Fruit fly (Drosophila melanogaster) Kc167 (cell line): Measurements from ENCODE around the gene CG31674.

ENCODE experiments used
- Myc ChIP-seq: fragments of >200 bp; optimal IDR thresholded peaks from 2 replicates; lab custom pipeline; 2017; ENCODE audit warnings: missing external identifiers
- Sin3A ChIP-seq: fragments of >200 bp; optimal IDR thresholded peaks from 2 replicates; lab custom pipeline; 2018; ENCODE audit warnings: missing external identifiers
- h ChIP-seq: fragments of >200 bp; optimal IDR thresholded peaks from 3 replicates; lab custom pipeline; 2018; ENCODE audit warnings: missing external identifiers
- insv ChIP-seq: fragments of >200 bp; optimal IDR thresholded peaks from 3 replicates; lab custom pipeline; 2018; ENCODE audit warnings: missing external identifiers
- psq ChIP-seq: fragments of >200 bp; optimal IDR thresholded peaks from 2 replicates; lab custom pipeline; 2017; ENCODE audit warnings: missing external identifiers
- ttk ChIP-seq: sonication (Bioruptor generic); optimal IDR thresholded peaks from 2 replicates; lab custom pipeline; 2017; ENCODE audit warnings: missing external identifiers

The CG31674 gene

DNA sequence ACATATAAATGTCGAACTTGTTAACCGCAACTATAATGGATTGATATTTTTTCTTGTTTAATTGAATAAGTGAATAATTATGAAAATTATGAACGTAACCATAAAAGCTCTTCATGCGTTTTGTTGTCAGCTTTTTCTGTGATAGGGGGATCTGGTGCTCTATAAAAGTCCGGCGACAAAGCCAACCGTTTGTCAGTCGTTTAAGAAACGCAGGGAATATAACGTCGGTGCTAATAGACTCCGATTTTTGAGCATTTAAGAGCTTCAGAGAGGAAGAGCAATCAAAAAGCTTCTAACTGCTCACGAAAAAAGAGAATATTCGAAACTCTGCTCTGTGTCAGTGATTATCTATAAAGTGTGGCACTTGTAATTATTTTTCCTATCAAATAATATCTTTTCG, at the start of gene CG31674:
TSS of gene CG31674 (plus strand) at position 203 of the 400 bp plus-strand sequence.
- no peak for TF ChIP-seq Myc
- no peak for TF ChIP-seq psq (lab: Kevin White, UChicago)
- TF ChIP-seq Sin3A (lab: Kevin White, UChicago), result no peak
- no peak for TF ChIP-seq h (lab: Kevin White, UChicago)
- no peak for TF ChIP-seq insv
- TF ChIP-seq ttk, result no peak

DNA sequence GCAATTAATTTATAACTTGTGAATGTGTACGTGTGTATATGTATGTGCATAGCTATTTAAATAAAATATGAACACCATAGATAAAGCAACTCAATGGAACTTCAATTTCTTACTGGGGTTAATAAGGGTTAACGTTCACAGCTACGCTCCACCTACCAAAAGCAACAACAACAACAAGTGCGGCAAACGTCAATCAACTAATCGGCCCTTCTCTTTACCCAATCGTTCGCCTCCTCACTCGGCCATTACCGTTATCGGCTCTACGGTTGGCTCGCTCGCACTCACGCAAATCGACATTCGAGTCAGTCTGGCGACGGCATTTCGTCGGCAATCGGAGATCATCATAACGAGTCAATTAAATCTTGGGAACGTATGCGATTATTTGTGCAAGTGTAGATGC, 48.0 kb upstream of the CG31674 start:
- no peak for TF ChIP-seq Sin3A (lab: Kevin White, UChicago)
- no peak for TF ChIP-seq ttk
- TF ChIP-seq Myc, result no peak
- TF ChIP-seq insv, result no peak
- no peak for TF ChIP-seq psq (lab: Kevin White, UChicago)
- TF ChIP-seq h (lab: Kevin White, UChicago), result no peak

DNA sequence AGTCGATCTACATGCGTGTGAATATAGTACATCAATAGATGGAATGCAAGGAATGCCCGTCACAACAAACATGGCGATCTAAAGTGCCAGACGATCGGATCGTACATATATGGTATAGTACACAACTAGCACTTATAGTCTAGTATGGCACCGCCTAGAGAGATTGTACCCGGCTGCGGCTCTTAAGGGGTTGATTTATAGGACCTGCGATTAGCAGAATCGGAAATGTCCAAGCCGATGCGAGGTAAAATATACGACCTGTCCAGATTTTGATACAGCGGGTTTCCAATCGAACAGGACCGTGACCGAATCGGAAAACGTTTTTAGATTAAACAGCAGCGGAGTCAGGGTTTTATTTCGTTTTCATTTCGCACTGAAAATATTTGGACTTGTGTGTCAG, 47.2 kb upstream of the CG31674 start:
- TF ChIP-seq insv, result no peak
- no peak for TF ChIP-seq h (lab: Kevin White, UChicago)
- no peak for TF ChIP-seq Myc
- TF ChIP-seq ttk, result no peak
- TF ChIP-seq psq (lab: Kevin White, UChicago), result no peak
- TF ChIP-seq Sin3A (lab: Kevin White, UChicago), result no peak

DNA sequence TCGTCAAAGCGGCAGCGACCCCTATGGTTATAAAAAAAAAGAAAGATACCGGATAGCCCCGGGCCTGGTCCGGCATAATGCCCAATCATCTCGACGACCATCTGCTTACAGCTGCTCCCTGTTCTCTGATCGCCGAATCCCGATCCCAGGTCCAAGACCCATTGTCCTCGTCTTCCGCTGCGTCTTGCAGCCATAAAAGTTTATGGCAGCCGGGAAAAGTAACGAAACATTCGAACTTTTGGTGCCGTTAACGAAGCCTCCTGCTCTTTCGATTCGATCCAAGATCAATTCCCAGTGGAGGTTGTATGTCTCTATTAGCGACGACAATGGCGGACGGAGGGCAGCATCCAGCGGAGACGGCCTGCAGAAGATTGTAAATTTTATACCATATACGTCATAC, 45.7 kb upstream of the CG31674 start:
- TF ChIP-seq insv, result no peak
- TF ChIP-seq psq (lab: Kevin White, UChicago), result no peak
- no peak for TF ChIP-seq Sin3A (lab: Kevin White, UChicago)
- TF ChIP-seq Myc, result no peak
- no peak for TF ChIP-seq ttk
- no peak for TF ChIP-seq h (lab: Kevin White, UChicago)

DNA sequence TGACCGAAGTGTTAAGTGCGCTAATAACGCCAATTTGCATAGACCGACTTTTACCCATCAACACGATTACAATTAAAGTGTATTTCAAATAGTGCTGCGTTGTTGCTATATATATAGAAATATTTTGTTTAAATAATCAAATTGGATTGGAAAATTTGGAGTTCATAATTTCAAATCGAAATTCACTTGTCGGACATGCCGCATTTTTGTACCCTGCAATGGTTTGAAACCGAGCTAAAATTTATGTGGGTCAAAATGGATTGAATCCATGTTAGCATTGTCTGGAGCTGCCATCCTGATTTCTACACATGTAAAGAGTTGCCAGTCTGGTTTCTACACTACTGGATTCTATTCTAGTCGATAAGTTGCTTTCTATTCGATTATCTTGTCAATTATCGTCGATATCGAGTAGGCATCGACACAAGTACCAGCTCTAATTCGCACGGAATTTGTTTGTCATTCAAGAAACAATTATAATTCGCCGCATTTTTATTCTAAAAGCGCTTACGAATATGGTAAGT, 43.7 kb upstream of the CG31674 start, which contains the start of gene Pomp:
TSS of gene Pomp (plus strand) at position 386 of the 521 bp plus-strand sequence.
- TF ChIP-seq psq (lab: Kevin White, UChicago), result peak; percentile 99
- TF ChIP-seq h (lab: Kevin White, UChicago), result no peak

DNA sequence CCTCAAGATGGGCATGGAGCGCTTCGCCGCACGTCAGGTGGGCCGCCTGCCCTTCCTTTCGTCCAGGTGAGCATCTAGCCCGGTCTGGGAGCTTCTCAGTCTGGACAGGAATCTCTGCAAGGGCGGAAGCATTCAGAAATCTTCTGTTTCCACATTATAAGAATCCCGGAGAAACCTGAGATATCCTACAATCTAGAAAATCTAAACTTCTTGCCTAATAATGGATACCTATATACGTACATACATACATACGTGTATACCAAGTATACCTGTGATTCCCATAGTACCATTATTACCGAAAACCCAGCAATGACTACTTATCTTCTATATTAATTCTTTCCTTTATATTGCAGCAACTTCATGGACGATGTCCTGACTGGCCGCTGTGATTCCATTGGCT, 43.0 kb upstream of the CG31674 start:
- TF ChIP-seq ttk (peak; percentile 98), h (lab: Kevin White, UChicago) (no peak)

DNA sequence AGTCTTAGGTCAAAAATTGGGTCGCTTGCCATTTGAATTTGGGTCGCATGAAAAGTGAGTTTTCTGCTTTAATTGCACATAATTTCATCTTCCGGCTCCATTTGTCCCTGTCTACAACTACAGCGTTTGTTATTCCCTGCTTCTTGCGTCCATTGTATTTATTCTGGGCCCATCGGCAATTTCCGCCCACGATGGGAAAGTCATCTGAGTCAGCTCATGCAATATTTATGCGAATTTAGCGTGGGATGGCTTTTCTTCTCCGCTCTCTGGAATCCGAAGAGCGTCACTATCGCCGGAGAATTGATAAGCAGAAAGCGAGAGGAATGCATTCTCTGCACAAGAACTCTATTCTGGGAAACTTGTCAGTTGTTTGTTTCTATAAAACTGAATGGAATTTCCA, 38.5 kb upstream of the CG31674 start:
- TF ChIP-seq Myc, result no peak
- TF ChIP-seq insv, result no peak

DNA sequence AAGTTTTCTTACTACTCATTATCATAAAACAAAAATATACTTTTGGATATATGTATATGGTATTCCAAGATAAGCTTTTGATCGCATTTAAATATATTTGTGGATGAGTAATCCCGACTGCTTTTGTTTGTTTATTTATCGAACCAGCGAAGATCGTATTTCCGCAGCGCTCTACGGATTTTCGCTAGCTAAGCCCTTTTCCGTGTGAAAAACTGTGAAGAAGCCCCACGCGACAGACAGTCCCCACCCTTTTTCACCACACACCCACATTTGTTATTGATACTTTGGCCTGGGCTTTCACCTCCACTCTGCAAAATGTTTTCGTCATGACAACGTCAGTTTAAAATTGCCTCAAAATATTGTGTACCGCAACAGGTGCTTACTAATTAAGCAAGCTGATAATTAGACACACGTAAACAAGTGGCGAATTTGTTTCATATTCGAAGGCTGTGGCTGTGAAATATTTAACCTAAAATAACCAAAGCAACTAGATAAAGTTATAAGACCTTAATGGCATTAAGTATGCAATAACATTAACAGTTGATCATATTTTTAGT, 38.0 kb upstream of the CG31674 start:
- no peak for TF ChIP-seq insv
- TF ChIP-seq Sin3A (lab: Kevin White, UChicago), result no peak
- TF ChIP-seq Myc, result no peak
- no peak for TF ChIP-seq ttk
- TF ChIP-seq h (lab: Kevin White, UChicago), result no peak
- TF ChIP-seq psq (lab: Kevin White, UChicago), result no peak

DNA sequence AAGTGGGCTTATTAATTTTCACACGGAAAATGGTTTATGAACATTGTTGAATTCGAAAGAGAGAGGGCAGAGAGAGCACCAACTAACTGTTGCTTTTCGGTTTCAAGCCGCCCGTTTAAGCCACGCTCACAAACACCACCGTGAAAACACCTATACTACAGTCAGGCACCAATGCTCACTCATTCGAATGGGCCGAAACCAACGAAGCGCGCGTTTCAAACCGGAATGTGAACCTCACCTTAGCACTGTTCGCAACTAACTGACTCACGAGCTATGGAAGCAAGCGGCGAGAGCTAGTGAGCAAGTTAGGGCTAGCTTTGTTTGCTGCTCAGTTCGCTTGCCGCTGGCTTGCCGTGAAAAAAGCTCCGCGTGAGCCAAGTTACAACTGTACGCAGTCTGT, 37.2 kb upstream of the CG31674 start:
- TF ChIP-seq Myc, result no peak
- TF ChIP-seq psq (lab: Kevin White, UChicago), result no peak
- TF ChIP-seq Sin3A (lab: Kevin White, UChicago), result no peak
- TF ChIP-seq insv, result no peak
- no peak for TF ChIP-seq h (lab: Kevin White, UChicago)
- no peak for TF ChIP-seq ttk

DNA sequence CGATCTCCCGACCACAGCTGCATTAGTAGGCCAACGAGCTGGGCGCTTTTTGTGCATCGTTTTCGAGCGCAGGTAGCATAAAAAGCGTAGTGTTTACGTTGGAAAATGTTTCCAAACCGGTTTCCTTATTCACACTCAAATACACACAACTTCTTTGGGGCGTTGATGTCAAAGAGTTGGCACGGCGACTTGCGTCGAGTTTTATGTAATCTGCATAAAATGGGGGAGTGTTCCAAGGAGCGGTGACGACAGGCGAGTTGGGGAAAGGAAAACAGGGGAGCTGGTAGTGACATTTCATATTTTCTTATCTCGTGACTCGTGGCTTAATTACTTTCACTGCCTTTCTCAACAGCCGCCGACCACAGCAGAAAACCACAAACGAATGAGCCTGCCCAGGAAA, 36.4 kb upstream of the CG31674 start:
- TF ChIP-seq ttk (no peak), h (lab: Kevin White, UChicago) (no peak), psq (lab: Kevin White, UChicago) (no peak), Myc (no peak), Sin3A (lab: Kevin White, UChicago) (no peak), insv (no peak)

DNA sequence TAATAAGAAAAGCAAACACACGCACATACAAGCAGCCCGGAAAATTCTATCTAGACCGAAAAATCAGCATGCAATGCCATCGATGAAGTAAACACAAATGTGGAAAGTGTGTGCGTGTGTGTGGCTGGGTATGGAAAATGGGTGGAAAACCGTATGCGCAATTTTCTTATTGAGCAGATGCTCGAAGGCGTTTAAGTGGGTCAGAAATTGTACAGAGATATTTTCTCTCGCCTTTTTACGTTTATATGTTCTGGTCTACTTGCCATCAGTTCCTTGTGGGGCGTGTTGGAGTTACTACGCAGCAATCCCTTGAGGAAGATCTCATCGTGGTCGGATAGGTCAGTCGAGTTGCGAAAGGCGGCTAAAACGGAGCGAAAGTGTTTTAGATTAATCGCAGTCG, 35.3 kb upstream of the CG31674 start:
- TF ChIP-seq psq (lab: Kevin White, UChicago) (no peak), h (lab: Kevin White, UChicago) (no peak), Myc (no peak), Sin3A (lab: Kevin White, UChicago) (no peak), ttk (no peak)

DNA sequence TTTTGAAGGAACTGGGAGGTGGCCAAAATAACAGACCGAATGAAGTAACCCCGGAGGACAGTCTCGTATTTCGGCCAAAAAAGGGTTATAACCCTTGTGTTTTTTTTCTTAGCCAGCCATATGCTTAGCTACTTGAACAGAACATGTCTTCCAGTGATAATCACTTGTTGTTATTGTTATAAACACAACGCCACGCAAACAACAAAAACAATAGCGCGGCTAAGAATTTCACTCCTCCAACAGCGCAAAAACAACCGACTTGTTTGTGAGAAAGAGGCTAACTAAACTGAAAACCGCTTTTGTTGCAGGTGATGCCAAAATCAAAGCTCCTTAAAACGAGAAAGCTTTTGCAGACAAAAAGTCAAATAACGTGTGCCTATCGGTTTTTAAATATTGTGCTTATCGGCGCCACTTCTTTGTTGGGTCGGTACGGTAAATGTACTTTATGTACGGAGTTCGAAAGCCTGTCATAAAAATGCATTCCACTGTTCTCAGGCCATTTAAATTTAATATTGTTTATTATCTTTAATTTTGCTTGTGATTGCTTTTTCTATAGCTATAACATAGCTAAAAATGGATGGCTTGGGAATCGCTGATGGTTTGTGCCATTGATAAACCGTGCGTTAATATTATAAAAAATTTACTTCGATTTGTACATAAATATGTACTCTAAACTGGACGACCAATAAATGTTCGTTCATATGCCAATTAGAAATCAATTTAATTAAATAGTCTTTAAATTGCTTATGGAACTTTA, 34.1 kb upstream of the CG31674 start, which contains the start of gene vari:
TSS of gene vari (minus strand) at position 285 of the 757 bp plus-strand sequence.
- TF ChIP-seq Sin3A (lab: Kevin White, UChicago) (no peak), insv (no peak), h (lab: Kevin White, UChicago) (no peak), psq (lab: Kevin White, UChicago) (no peak), Myc (no peak), ttk (no peak)

DNA sequence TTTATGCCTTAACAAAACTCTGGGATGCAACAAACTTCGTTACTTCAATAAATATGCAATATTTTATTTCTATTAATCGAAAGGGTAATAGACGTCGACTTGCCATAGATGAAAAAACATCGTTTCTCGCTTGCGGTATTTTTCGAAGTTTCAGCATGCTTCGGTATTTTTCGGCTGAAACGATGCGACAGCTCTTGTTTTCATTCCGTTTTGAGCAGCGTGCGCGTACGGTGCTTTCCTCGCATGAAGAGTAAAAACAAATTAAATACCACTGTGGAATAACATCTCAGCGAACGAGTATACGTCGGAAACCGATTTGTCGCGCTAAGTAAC, 33.6 kb upstream of the CG31674 start, which contains the start of gene CG9328:
TSS of gene CG9328 (plus strand) at position 201 of the 333 bp plus-strand sequence.
- no peak for TF ChIP-seq insv
- no peak for TF ChIP-seq h (lab: Kevin White, UChicago)
- no peak for TF ChIP-seq Myc
- no peak for TF ChIP-seq Sin3A (lab: Kevin White, UChicago)
- TF ChIP-seq psq (lab: Kevin White, UChicago), result no peak
- no peak for TF ChIP-seq ttk
